Fruit fly (Drosophila melanogaster) whole organism, embryonic: ENCODE results near the gene CG9626.

Source experiments
- Atf6 ChIP-seq: fragments of 200-800 bp; sonication (Bioruptor generic); IDR thresholded peaks from 2 replicates; pipeline ENCODE4 v1.3.6; 2022; ENCODE audit warnings: missing biosample characterization, missing genetic modification characterization
- C15 ChIP-seq: fragments of 200-800 bp; sonication (Bioruptor generic); IDR thresholded peaks from 3 replicates; pipeline ENCODE4 v1.3.6; 2022; ENCODE audit warnings: missing biosample characterization, missing genetic modification characterization
- CG11560 ChIP-seq: fragments of 200-800 bp; sonication (Bioruptor generic); IDR thresholded peaks from 3 replicates; pipeline ENCODE4 v1.3.6; 2022; ENCODE audit warnings: missing biosample characterization, missing genetic modification characterization
- CG14710 ChIP-seq: fragments of 200-800 bp; sonication (Bioruptor generic); optimal IDR thresholded peaks from 3 replicates; lab custom pipeline; 2019; ENCODE audit warnings: missing biosample characterization, mild to moderate bottlenecking, missing genetic modification characterization, moderate library complexity
- CG14965 ChIP-seq: fragments of 200-800 bp; sonication (Bioruptor generic); optimal IDR thresholded peaks from 2 replicates; lab custom pipeline; 2016; ENCODE audit warnings: missing biosample characterization, missing genetic modification characterization, borderline replicate concordance
- CG1647 ChIP-seq: fragments of 200-800 bp; sonication (Bioruptor generic); optimal IDR thresholded peaks from 3 replicates; lab custom pipeline; 2016; ENCODE audit warnings: missing biosample characterization, missing genetic modification characterization
- CG17612 ChIP-seq: fragments of 200-800 bp; sonication (Bioruptor generic); IDR thresholded peaks from 2 replicates; pipeline ENCODE4 v1.3.6; 2022; ENCODE audit warnings: missing biosample characterization, missing genetic modification characterization
- CG18599 ChIP-seq: fragments of 200-800 bp; sonication (Bioruptor generic); optimal IDR thresholded peaks from 3 replicates; lab custom pipeline; 2017; ENCODE audit warnings: missing biosample characterization, missing genetic modification characterization, mild to moderate bottlenecking, moderate library complexity, missing genetic modification reagents
- CG18764 ChIP-seq: fragments of 200-800 bp; sonication (Bioruptor generic); optimal IDR thresholded peaks from 3 replicates; lab custom pipeline; 2016; ENCODE audit warnings: missing biosample characterization, missing genetic modification characterization
- CG2202 ChIP-seq: fragments of 200-800 bp; sonication (Bioruptor generic); optimal IDR thresholded peaks from 2 replicates; lab custom pipeline; 2018; ENCODE audit warnings: missing biosample characterization, mild to moderate bottlenecking, missing genetic modification characterization
- CG2712 ChIP-seq: fragments of 200-800 bp; optimal IDR thresholded peaks from 3 replicates; lab custom pipeline; 2019; ENCODE audit warnings: missing biosample characterization, mild to moderate bottlenecking, missing genetic modification characterization, moderate library complexity
- CG30403 ChIP-seq: fragments of 200-800 bp; sonication (Bioruptor generic); optimal IDR thresholded peaks from 3 replicates; lab custom pipeline; 2016; ENCODE audit warnings: missing biosample characterization, missing genetic modification characterization
- CG3281 ChIP-seq: fragments of 200-800 bp; sonication (Bioruptor generic); optimal IDR thresholded peaks from 3 replicates; lab custom pipeline; 2017; ENCODE audit warnings: missing biosample characterization, mild to moderate bottlenecking, missing genetic modification characterization
- CG34224 ChIP-seq: fragments of 200-800 bp; sonication (Bioruptor generic); IDR thresholded peaks from 3 replicates; pipeline ENCODE4 v1.3.6; 2022; ENCODE audit warnings: missing biosample characterization, missing genetic modification characterization; ENCODE audit not compliant: partially characterized antibody
- CG3847 ChIP-seq: fragments of 200-800 bp; sonication (Bioruptor generic); IDR thresholded peaks from 2 replicates; pipeline ENCODE4 v1.3.6; 2022; ENCODE audit warnings: missing biosample characterization, missing genetic modification characterization
- CG43689 ChIP-seq: fragments of 200-800 bp; sonication (Bioruptor generic); IDR thresholded peaks from 2 replicates; pipeline ENCODE4 v1.3.6; 2022; ENCODE audit warnings: missing biosample characterization, missing genetic modification characterization
- CG4617 ChIP-seq: fragments of 200-800 bp; sonication (Bioruptor generic); optimal IDR thresholded peaks from 3 replicates; lab custom pipeline; 2016; ENCODE audit warnings: missing biosample characterization, missing genetic modification characterization, borderline replicate concordance
- CG6254 ChIP-seq: fragments of 200-800 bp; sonication (Bioruptor generic); optimal IDR thresholded peaks from 3 replicates; lab custom pipeline; 2017; ENCODE audit warnings: mild to moderate bottlenecking, missing biosample characterization, missing genetic modification reagents, missing genetic modification characterization
- CG6689 ChIP-seq: fragments of 200-800 bp; sonication (Bioruptor generic); IDR thresholded peaks from 2 replicates; pipeline ENCODE4 v1.3.6; 2022; ENCODE audit warnings: missing biosample characterization, missing genetic modification characterization
- CG6791 ChIP-seq: fragments of 200-800 bp; sonication (Bioruptor generic); IDR thresholded peaks from 3 replicates; pipeline ENCODE4 v1.3.6; 2022; ENCODE audit warnings: missing biosample characterization, missing genetic modification characterization; ENCODE audit not compliant: partially characterized antibody
- CG6813 ChIP-seq: fragments of 200-800 bp; sonication (Bioruptor generic); optimal IDR thresholded peaks from 2 replicates; lab custom pipeline; 2017; ENCODE audit warnings: missing biosample characterization, missing genetic modification characterization, mild to moderate bottlenecking, moderate library complexity, missing genetic modification reagents
- CG7357 ChIP-seq: fragments of 200-800 bp; sonication (Bioruptor generic); IDR thresholded peaks from 3 replicates; pipeline ENCODE4 v1.3.6; 2022; ENCODE audit warnings: missing biosample characterization, missing genetic modification characterization
- CTCF ChIP-seq: fragments of 200-800 bp; sonication (Bioruptor generic); optimal IDR thresholded peaks from 2 replicates; lab custom pipeline; 2017; ENCODE audit warnings: missing biosample characterization, mild to moderate bottlenecking, missing genetic modification characterization, moderate library complexity
- Dad ChIP-seq: fragments of 200-800 bp; sonication (Bioruptor generic); optimal IDR thresholded peaks from 3 replicates; lab custom pipeline; 2016; ENCODE audit warnings: missing biosample characterization, missing genetic modification characterization
- Dek ChIP-seq: fragments of 200-800 bp; sonication (Bioruptor generic); optimal IDR thresholded peaks from 3 replicates; lab custom pipeline; 2019; ENCODE audit warnings: missing biosample characterization, mild to moderate bottlenecking, missing genetic modification characterization, moderate library complexity
- Dref ChIP-seq: fragments of 200-800 bp; sonication (Bioruptor generic); IDR thresholded peaks from 2 replicates; pipeline ENCODE4 v1.3.6; 2022; ENCODE audit warnings: missing biosample characterization, missing genetic modification characterization
- Ets97D ChIP-seq: fragments of 200-800 bp; sonication (Bioruptor generic); optimal IDR thresholded peaks from 3 replicates; lab custom pipeline; 2016; ENCODE audit warnings: missing biosample characterization, missing genetic modification characterization
- HLH3B ChIP-seq: fragments of 200-800 bp; sonication (Bioruptor generic); IDR thresholded peaks from 2 replicates; pipeline ENCODE4 v1.3.6; 2022; ENCODE audit warnings: missing biosample characterization, missing genetic modification characterization
- HLH54F ChIP-seq: fragments of 200-800 bp; sonication (Bioruptor generic); optimal IDR thresholded peaks from 3 replicates; lab custom pipeline; 2016; ENCODE audit warnings: missing biosample characterization, missing genetic modification characterization
- HmgZ ChIP-seq: fragments of 200-800 bp; sonication (Bioruptor generic); optimal IDR thresholded peaks from 2 replicates; lab custom pipeline; 2018; ENCODE audit warnings: missing biosample characterization, mild to moderate bottlenecking, missing genetic modification characterization
- Hmx ChIP-seq: fragments of 200-800 bp; sonication (Bioruptor generic); optimal IDR thresholded peaks from 2 replicates; lab custom pipeline; 2016; ENCODE audit warnings: missing biosample characterization, missing genetic modification characterization
- Hr3 ChIP-seq: fragments of 200-800 bp; sonication (Bioruptor generic); optimal IDR thresholded peaks from 3 replicates; lab custom pipeline; 2016; ENCODE audit warnings: missing biosample characterization, missing genetic modification characterization
- Ptx1 ChIP-seq: fragments of 200-800 bp; sonication (Bioruptor generic); IDR thresholded peaks from 2 replicates; pipeline ENCODE4 v1.3.6; 2022; ENCODE audit warnings: missing biosample characterization, missing genetic modification characterization
- TFAM ChIP-seq: fragments of 200-800 bp; sonication (Bioruptor generic); optimal IDR thresholded peaks from 2 replicates; lab custom pipeline; 2017; ENCODE audit warnings: missing biosample characterization, missing genetic modification characterization, inconsistent platforms
- Xbp1 ChIP-seq: fragments of 200-800 bp; sonication (Bioruptor generic); optimal IDR thresholded peaks from 3 replicates; lab custom pipeline; 2016; ENCODE audit warnings: missing biosample characterization, mild to moderate bottlenecking, missing genetic modification characterization
- ac ChIP-seq: fragments of 200-800 bp; sonication (Bioruptor generic); optimal IDR thresholded peaks from 3 replicates; lab custom pipeline; 2017; ENCODE audit warnings: missing biosample characterization, mild to moderate bottlenecking, missing genetic modification characterization
- az2 ChIP-seq: fragments of 200-800 bp; sonication (Bioruptor generic); optimal IDR thresholded peaks from 3 replicates; lab custom pipeline; 2016; ENCODE audit warnings: missing biosample characterization, missing genetic modification characterization
- chinmo ChIP-seq: fragments of 200-800 bp; sonication (Bioruptor generic); IDR thresholded peaks from 4 replicates; pipeline ENCODE4 v1.3.6; 2022; ENCODE audit warnings: missing biosample characterization, missing genetic modification characterization; ENCODE audit not compliant: partially characterized antibody
- crp ChIP-seq, 2 experiments: fragments of 200-800 bp; sonication (Bioruptor generic); optimal IDR thresholded peaks; 2 replicates in 1 of 2; 3 replicates in 1 of 2; lab custom pipeline; 2017; ENCODE audit warnings: missing biosample characterization in 2 of 2, missing genetic modification characterization in 2 of 2, mild to moderate bottlenecking in 1 of 2, moderate library complexity in 1 of 2
- dmrt99B ChIP-seq: fragments of 200-800 bp; sonication (Bioruptor generic); optimal IDR thresholded peaks from 2 replicates; lab custom pipeline; 2018; ENCODE audit warnings: missing biosample characterization, mild to moderate bottlenecking, missing genetic modification characterization, moderate library complexity
- fd96Cb ChIP-seq: fragments of 200-800 bp; sonication (Bioruptor generic); optimal IDR thresholded peaks from 2 replicates; lab custom pipeline; 2018; ENCODE audit warnings: missing biosample characterization, mild to moderate bottlenecking, missing genetic modification characterization, moderate library complexity
- ham ChIP-seq: fragments of 200-800 bp; sonication (Bioruptor generic); IDR thresholded peaks from 2 replicates; pipeline ENCODE4 v1.3.6; 2022; ENCODE audit warnings: missing biosample characterization, missing genetic modification characterization
- kah ChIP-seq: fragments of 200-800 bp; sonication (Bioruptor generic); optimal IDR thresholded peaks from 2 replicates; lab custom pipeline; 2018; ENCODE audit warnings: missing biosample characterization, mild to moderate bottlenecking, missing genetic modification characterization
- prd ChIP-seq, 3 experiments: fragments of >200 bp in 2 of 3; fragments of 200-800 bp in 1 of 3; sonication (Bioruptor generic) in 1 of 3; optimal IDR thresholded peaks in 2 of 3; IDR thresholded peaks in 1 of 3; 2 replicates in 2 of 3; 3 replicates in 1 of 3; pipeline versions ENCODE4 v1.3.6 to Lab custom; 2017 to 2022; ENCODE audit warnings: missing biosample characterization in 1 of 3, missing genetic modification characterization in 1 of 3
- sens-2 ChIP-seq: fragments of 200-800 bp; sonication (Bioruptor generic); IDR thresholded peaks from 2 replicates; pipeline ENCODE4 v1.3.6; 2022; ENCODE audit warnings: missing biosample characterization, missing genetic modification characterization
- ssp ChIP-seq: fragments of 200-800 bp; sonication (Bioruptor generic); IDR thresholded peaks from 2 replicates; pipeline ENCODE4 v1.3.6; 2022; ENCODE audit warnings: missing biosample characterization, missing genetic modification characterization
- stc ChIP-seq: fragments of 200-800 bp; sonication (Bioruptor generic); IDR thresholded peaks from 2 replicates; pipeline ENCODE4 v1.3.6; 2022; ENCODE audit warnings: missing biosample characterization, missing genetic modification characterization
- trem ChIP-seq: fragments of 200-800 bp; optimal IDR thresholded peaks from 3 replicates; lab custom pipeline; 2019; ENCODE audit warnings: missing biosample characterization, mild to moderate bottlenecking, missing genetic modification characterization, moderate library complexity
- vnd ChIP-seq: fragments of 200-800 bp; sonication (Bioruptor generic); IDR thresholded peaks from 3 replicates; pipeline ENCODE4 v1.3.6; 2022; ENCODE audit warnings: missing biosample characterization, missing genetic modification characterization; ENCODE audit not compliant: partially characterized antibody
- zen2 ChIP-seq: fragments of 200-800 bp; sonication (Bioruptor generic); IDR thresholded peaks from 3 replicates; pipeline ENCODE4 v1.3.6; 2022; ENCODE audit warnings: missing biosample characterization, missing genetic modification characterization; ENCODE audit not compliant: partially characterized antibody

The CG9626 gene

DNA sequence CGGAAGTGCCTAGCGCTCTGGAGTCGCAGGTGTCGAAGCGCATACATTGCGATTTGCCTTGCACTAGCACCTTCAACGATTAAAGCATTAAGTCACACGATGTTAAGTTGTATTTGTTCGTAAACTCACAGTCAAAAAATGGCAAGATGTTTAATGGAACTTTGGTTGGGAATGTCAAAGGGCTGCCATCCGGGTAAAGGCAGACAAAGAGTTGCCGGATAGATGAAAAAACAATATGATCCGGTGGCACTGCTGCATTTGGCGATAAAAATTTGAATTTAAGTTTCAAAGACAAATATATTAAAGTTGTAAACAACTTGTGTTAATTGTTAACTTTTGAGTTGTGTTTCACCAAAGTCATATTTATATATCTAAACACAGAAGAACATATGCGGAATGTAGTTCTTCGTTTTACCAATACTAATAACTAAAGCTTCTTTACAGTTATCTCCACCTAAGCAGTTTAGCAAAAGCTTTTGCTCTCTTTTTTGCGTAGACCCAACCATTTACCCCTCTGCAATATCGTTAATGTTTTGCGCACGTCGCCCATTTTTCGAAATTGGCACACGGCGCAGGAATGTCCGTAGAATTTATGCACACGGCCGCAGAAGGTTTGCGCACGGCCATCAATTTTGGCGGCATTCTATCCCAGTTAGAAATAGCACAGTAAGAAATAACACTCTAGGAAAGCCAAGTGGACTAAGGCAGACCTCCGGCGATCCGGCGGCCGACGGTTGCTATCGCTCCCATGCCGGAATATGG is 15.7 kb upstream of the CG9626 start, which contains the start of gene Coq2 (continued):
- TF ChIP-seq CG7357 (GFP tag; lab: Robert Waterston, UW), result no peak
- TF ChIP-seq trem (tag; lab: Kevin White, UChicago), result peak; percentile 86
- no peak for TF ChIP-seq CG6689 (GFP tag; lab: Robert Waterston, UW)
- no peak for TF ChIP-seq CG18599
- no peak for TF ChIP-seq Hr3
- peak; percentile 29 for TF ChIP-seq CG14710 (tag; lab: Kevin White, UChicago)
- no peak for TF ChIP-seq HLH54F (GFP tag; lab: Kevin White, UChicago)
- no peak for TF ChIP-seq CG6254 (GFP tag; lab: Kevin White, UChicago)
- 0 out of 3 replicates have a peak, but pooled peaks have one; percentile 8 for TF ChIP-seq CG34224
- TF ChIP-seq Dad (GFP tag; lab: Kevin White, UChicago), result no peak
- no peak for TF ChIP-seq C15 (GFP tag; lab: Robert Waterston, UW)
- peak; percentile 53 for TF ChIP-seq CTCF (GFP tag; lab: Kevin White, UChicago)
- TF ChIP-seq Atf6 (GFP tag; lab: Robert Waterston, UW), result no peak
- no peak for TF ChIP-seq CG2712 (tag; lab: Kevin White, UChicago)
- no peak for TF ChIP-seq CG43689 (GFP tag; lab: Robert Waterston, UW)
- no peak for TF ChIP-seq CG2202 (tag; lab: Kevin White, UChicago)
- TF ChIP-seq Xbp1, result peak; percentile 2
- no peak for TF ChIP-seq chinmo (GFP tag; lab: Robert Waterston, UW)
- peak; percentile 47; the same call in 1 of the 2 replicates for TF ChIP-seq Dref (GFP tag; lab: Robert Waterston, UW)
- no peak for TF ChIP-seq CG17612 (GFP tag; lab: Robert Waterston, UW)
- TF ChIP-seq stc (GFP tag; lab: Robert Waterston, UW), result no peak
- no peak for TF ChIP-seq CG18764
- no peak for TF ChIP-seq CG1647 (GFP tag; lab: Kevin White, UChicago)
- TF ChIP-seq CG3281 (GFP tag; lab: Kevin White, UChicago), result no peak
- TF ChIP-seq vnd, result no peak
- TF ChIP-seq CG11560 (tag; lab: Robert Waterston, UW), result no peak
- TF ChIP-seq Dek (tag; lab: Kevin White, UChicago), result no peak
- no peak for TF ChIP-seq ssp (GFP tag; lab: Robert Waterston, UW)
- TF ChIP-seq HmgZ (tag; lab: Kevin White, UChicago), result peak; percentile 2
- no peak for TF ChIP-seq TFAM (GFP tag; lab: Kevin White, UChicago)
- no peak for TF ChIP-seq zen2 (GFP tag; lab: Robert Waterston, UW)
- no peak for TF ChIP-seq CG14965
- TF ChIP-seq fd96Cb (tag; lab: Kevin White, UChicago), result no peak
- TF ChIP-seq Hmx (GFP tag; lab: Kevin White, UChicago), result no peak
- no peak for TF ChIP-seq Ptx1
- no peak for TF ChIP-seq CG30403 (GFP tag; lab: Kevin White, UChicago)
- TF ChIP-seq crp (GFP tag; optimal IDR thresholded peaks at IDR 0.05; lab: Kevin White, UChicago), result no peak
- TF ChIP-seq dmrt99B, result no peak
- TF ChIP-seq HLH3B (GFP tag; lab: Robert Waterston, UW), result no peak
- no peak for TF ChIP-seq kah (GFP tag; lab: Kevin White, UChicago)
- TF ChIP-seq CG6813 (GFP tag; lab: Kevin White, UChicago), result no peak
- TF ChIP-seq prd (optimal IDR thresholded peaks at IDR 0.05; lab: Kevin White, UChicago), result no peak
- no peak for TF ChIP-seq prd (GFP tag; IDR thresholded peaks at IDR 0.05; lab: Robert Waterston, UW)
- TF ChIP-seq CG6791 (GFP tag; lab: Robert Waterston, UW), result no peak
- TF ChIP-seq sens-2 (GFP tag; lab: Robert Waterston, UW), result no peak
- peak; percentile 65 for TF ChIP-seq CG4617 (GFP tag; lab: Kevin White, UChicago)
- peak; percentile 42 for TF ChIP-seq Ets97D (GFP tag; lab: Kevin White, UChicago)
- TF ChIP-seq CG3847, result peak; percentile 77
- TF ChIP-seq ac, result no peak
- no peak for TF ChIP-seq az2
- TF ChIP-seq ham, result no peak
